Worm (Caenorhabditis elegans) whole organism, L1 larva: Measurements from ENCODE around the gene EEED8.15.

Experiments
- ceh-63 ChIP-seq: fragments of 200-800 bp; sonication (Bioruptor generic); optimal IDR thresholded peaks from 2 replicates; lab custom pipeline; 2018; ENCODE audit warnings: mild to moderate bottlenecking, missing genetic modification characterization, missing compliant biosample characterization
- elt-2 ChIP-seq: sonication (generic microtip); optimal IDR thresholded peaks from 2 replicates; lab custom pipeline; 2016; ENCODE audit warnings: missing genetic modification characterization, mild to moderate bottlenecking, inconsistent platforms, missing compliant biosample characterization, missing genetic modification reagents
- lin-39 ChIP-seq: fragments of 150-350 bp; optimal IDR thresholded peaks from 2 replicates; lab custom pipeline; 2014; ENCODE audit warnings: missing biosample characterization, missing genetic modification reagents, missing genetic modification characterization
- tbx-2 ChIP-seq: sonication (generic microtip); optimal IDR thresholded peaks from 2 replicates; lab custom pipeline; 2016; ENCODE audit warnings: missing genetic modification characterization, missing compliant biosample characterization
- ztf-11 ChIP-seq, 2 experiments: sonication (generic microtip); optimal IDR thresholded peaks; 2 replicates each; lab custom pipeline; 2016 to 2017; ENCODE audit warnings: missing genetic modification characterization in 2 of 2, missing biosample characterization in 1 of 2, missing compliant biosample characterization in 1 of 2

ce11 chrII:5407548-5407947 is 11.5 kb upstream of the EEED8.15 start, which contains the start of gene clec-141:
- TF ChIP-seq ceh-63 (GFP tag; lab: Kevin White, UChicago) (no peak), ztf-11 (tag; optimal IDR thresholded peaks at IDR 0.05; lab: Kevin White, UChicago) (no peak), tbx-2 (no peak), lin-39 (tag; lab: Kevin White, UChicago) (no peak), elt-2 (no peak)
